Worm (Caenorhabditis elegans): ENCODE data around the gene Y71H2B.4.

DNA sequence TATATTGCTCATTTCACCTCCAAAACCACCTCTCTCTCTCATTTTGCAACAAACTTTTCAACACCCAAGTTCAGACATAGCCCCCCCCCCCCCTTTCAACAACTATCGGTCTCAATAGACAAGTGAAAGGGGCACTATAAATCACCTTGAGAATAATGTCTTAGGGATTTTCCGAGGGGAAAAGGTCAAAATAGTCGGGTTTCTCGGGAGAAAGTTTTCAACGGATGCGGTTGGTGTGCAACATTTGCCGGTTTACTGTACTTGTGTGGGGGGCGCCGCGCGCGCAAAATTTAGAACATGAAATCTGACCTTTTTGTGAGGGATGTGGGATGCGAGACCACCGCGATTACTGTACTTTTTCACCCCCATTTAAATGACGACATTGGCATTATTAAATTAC is 15.8 kb downstream of the Y71H2B.4 start:
- TF ChIP-seq rnt-1 (tag; optimal IDR thresholded peaks at IDR 0.05) (no peak), nhr-77 (tag; optimal IDR thresholded peaks at IDR 0.05) (no peak), ceh-82 (tag; optimal IDR thresholded peaks at IDR 0.05) (no peak), dpl-1 (GFP tag; optimal IDR thresholded peaks at IDR 0.05) (no peak)

All from whole organism, L1 larva.